Fruit fly (Drosophila melanogaster) whole organism, wandering third instar larva: ENCODE results near the gene Cyp4d21.

ENCODE experiments used
- CG32264 ChIP-seq: fragments of 200-800 bp; sonication (Bioruptor generic); optimal IDR thresholded peaks from 2 replicates; lab custom pipeline; 2016; ENCODE audit warnings: missing biosample characterization, missing genetic modification characterization
- CG9705 ChIP-seq: fragments of 200-800 bp; sonication (Bioruptor generic); optimal IDR thresholded peaks from 2 replicates; lab custom pipeline; 2018; ENCODE audit warnings: missing biosample characterization, mild to moderate bottlenecking, missing genetic modification characterization
- CrebA ChIP-seq: fragments of 200-800 bp; sonication (Bioruptor generic); optimal IDR thresholded peaks from 2 replicates; lab custom pipeline; 2016; ENCODE audit warnings: missing biosample characterization, mild to moderate bottlenecking, missing genetic modification characterization, borderline replicate concordance
- Dfd ChIP-seq: fragments of >200 bp; optimal IDR thresholded peaks from 2 replicates; lab custom pipeline; 2017; ENCODE audit warnings: missing biosample characterization, missing genetic modification characterization
- Dif ChIP-seq: fragments of 200-275, 200-300 bp; sonication (Bioruptor generic); optimal IDR thresholded peaks from 2 replicates; lab custom pipeline; 2018; ENCODE audit warnings: missing biosample characterization, missing genetic modification characterization; ENCODE audit not compliant: partially characterized antibody
- GATAd ChIP-seq: sonication (Bioruptor generic); optimal IDR thresholded peaks from 2 replicates; lab custom pipeline; 2016; ENCODE audit warnings: missing biosample characterization, missing genetic modification characterization
- HLH106 ChIP-seq: fragments of 200-800 bp; optimal IDR thresholded peaks from 3 replicates; lab custom pipeline; 2019; ENCODE audit warnings: missing biosample characterization, mild to moderate bottlenecking, missing genetic modification characterization, moderate library complexity
- Hr78 ChIP-seq: fragments of >200 bp; optimal IDR thresholded peaks from 2 replicates; lab custom pipeline; 2017; ENCODE audit warnings: missing biosample characterization, missing genetic modification characterization
- Hr83 ChIP-seq: fragments of 200-300 bp; sonication (Bioruptor generic); optimal IDR thresholded peaks from 2 replicates; lab custom pipeline; 2016; ENCODE audit warnings: missing biosample characterization, mild to moderate bottlenecking, missing genetic modification characterization, moderate library complexity; ENCODE audit not compliant: poor library complexity, severe bottlenecking
- Mio ChIP-seq: sonication (Bioruptor generic); optimal IDR thresholded peaks from 2 replicates; lab custom pipeline; 2016; ENCODE audit warnings: missing biosample characterization, missing genetic modification characterization
- Myc ChIP-seq: fragments of >200 bp; optimal IDR thresholded peaks from 2 replicates; lab custom pipeline; 2017
- N ChIP-seq: fragments of >200 bp; optimal IDR thresholded peaks from 2 replicates; lab custom pipeline; 2018; ENCODE audit warnings: missing biosample characterization, missing external identifiers, missing genetic modification characterization
- Rel ChIP-seq, 2 experiments: fragments of 200-800 bp; sonication (Bioruptor generic) in 1 of 2; optimal IDR thresholded peaks; 2 replicates in 1 of 2; 3 replicates in 1 of 2; lab custom pipeline; 2016 to 2019; ENCODE audit warnings: mild to moderate bottlenecking in 2 of 2, missing biosample characterization in 2 of 2, missing genetic modification characterization in 2 of 2, moderate library complexity in 1 of 2
- Sp1 ChIP-seq: fragments of 200-800 bp; sonication (Bioruptor generic); optimal IDR thresholded peaks from 3 replicates; lab custom pipeline; 2019; ENCODE audit warnings: missing biosample characterization, mild to moderate bottlenecking, missing genetic modification characterization, moderate library complexity
- Vsx2 ChIP-seq: fragments of 200-300, 225-300 bp; sonication (Bioruptor generic); optimal IDR thresholded peaks from 2 replicates; lab custom pipeline; 2018; ENCODE audit warnings: missing biosample characterization, missing genetic modification characterization; ENCODE audit not compliant: partially characterized antibody
- br ChIP-seq: fragments of 200-800 bp; sonication (Bioruptor generic); optimal IDR thresholded peaks from 2 replicates; lab custom pipeline; 2016; ENCODE audit warnings: missing biosample characterization, missing genetic modification characterization
- brk ChIP-seq: fragments of 200-800 bp; sonication (Bioruptor generic); optimal IDR thresholded peaks from 2 replicates; lab custom pipeline; 2016; ENCODE audit warnings: missing biosample characterization, mild to moderate bottlenecking, missing genetic modification characterization
- dl ChIP-seq, 2 experiments: fragments of 175-275, 200-275 bp in 1 of 2; fragments of 200-275 bp in 1 of 2; sonication (Bioruptor generic); optimal IDR thresholded peaks; lab custom pipeline; 2018; ENCODE audit warnings: mild to moderate bottlenecking in 2 of 2, missing biosample characterization in 2 of 2, missing genetic modification characterization in 2 of 2, moderate library complexity in 2 of 2; ENCODE audit not compliant: partially characterized antibody in 2 of 2, insufficient read depth in 1 of 2
- dmrt93B ChIP-seq: fragments of 200-800 bp; sonication (Bioruptor generic); optimal IDR thresholded peaks from 2 replicates; lab custom pipeline; 2018; ENCODE audit warnings: missing biosample characterization, mild to moderate bottlenecking, missing genetic modification characterization
- ey ChIP-seq: fragments of 200-800 bp; sonication (Bioruptor generic); optimal IDR thresholded peaks from 2 replicates; lab custom pipeline; 2016; ENCODE audit warnings: missing biosample characterization, missing genetic modification characterization
- fru ChIP-seq: fragments of 200-800 bp; sonication (Bioruptor generic); optimal IDR thresholded peaks from 3 replicates; lab custom pipeline; 2016; ENCODE audit warnings: missing biosample characterization, mild to moderate bottlenecking, missing genetic modification characterization
- h ChIP-seq: fragments of 200-800 bp; sonication (Bioruptor generic); optimal IDR thresholded peaks from 3 replicates; lab custom pipeline; 2016; ENCODE audit warnings: missing biosample characterization, mild to moderate bottlenecking, missing genetic modification characterization
- jim ChIP-seq: fragments of 175-275, 200-325 bp; sonication (Bioruptor generic); optimal IDR thresholded peaks from 2 replicates; lab custom pipeline; 2016; ENCODE audit warnings: missing biosample characterization, mild to moderate bottlenecking, missing genetic modification characterization
- lola ChIP-seq: fragments of >200 bp; optimal IDR thresholded peaks from 2 replicates; lab custom pipeline; 2017; ENCODE audit warnings: missing biosample characterization, missing genetic modification characterization
- pan ChIP-seq: fragments of >200 bp; optimal IDR thresholded peaks from 2 replicates; lab custom pipeline; 2017
- psq ChIP-seq: fragments of 200-800 bp; sonication (Bioruptor generic); optimal IDR thresholded peaks from 3 replicates; lab custom pipeline; 2017; ENCODE audit warnings: missing biosample characterization, mild to moderate bottlenecking, missing genetic modification characterization, moderate library complexity
- rgr ChIP-seq: fragments of 200-800 bp; sonication (Bioruptor generic); optimal IDR thresholded peaks from 3 replicates; lab custom pipeline; 2016; ENCODE audit warnings: missing biosample characterization, mild to moderate bottlenecking, missing genetic modification characterization
- sage ChIP-seq: fragments of 200-800 bp; sonication (Bioruptor generic); optimal IDR thresholded peaks from 2 replicates; lab custom pipeline; 2016; ENCODE audit warnings: missing biosample characterization, mild to moderate bottlenecking, missing genetic modification characterization
- sv ChIP-seq: fragments of 200-800 bp; sonication (Bioruptor generic); optimal IDR thresholded peaks from 3 replicates; lab custom pipeline; 2016; ENCODE audit warnings: missing biosample characterization, missing genetic modification characterization
- usp ChIP-seq: fragments of >200 bp; optimal IDR thresholded peaks from 2 replicates; lab custom pipeline; 2017; ENCODE audit warnings: missing biosample characterization, missing genetic modification characterization

The Cyp4d21 gene

dm6 chr2L:7577646-7578045 lies 27.8 kb upstream of the Cyp4d21 start:
- TF ChIP-seq CG32264 (GFP tag; lab: Kevin White, UChicago) (no peak), Dfd (GFP tag; lab: Kevin White, UChicago) (no peak), brk (GFP tag; lab: Kevin White, UChicago) (no peak), Dif (GFP tag; lab: Kevin White, UChicago) (no peak), Rel (GFP tag; optimal IDR thresholded peaks at IDR 0.05; lab: Kevin White, UChicago) (no peak), Rel (tag; optimal IDR thresholded peaks at IDR 0.05; lab: Kevin White, UChicago) (no peak), Myc (no peak), pan (lab: Kevin White, UChicago) (no peak), rgr (GFP tag; lab: Kevin White, UChicago) (no peak)
- TF ChIP-seq, all 38 proteins: peak for 0

dm6 chr2L:7578880-7579279 lies 26.5 kb upstream of the Cyp4d21 start, which contains the start of gene RapGAP1:
Gene RapGAP1 (minus strand): TSS chr2L:7578980.
- TF ChIP-seq dmrt93B (GFP tag; lab: Kevin White, UChicago) (no peak), Hr83 (no peak), CrebA (GFP tag; lab: Kevin White, UChicago) (no peak), CG9705 (GFP tag; lab: Kevin White, UChicago) (no peak), pan (lab: Kevin White, UChicago) (no peak), GATAd (no peak), CG32264 (GFP tag; lab: Kevin White, UChicago) (no peak), fru (GFP tag; lab: Kevin White, UChicago) (no peak), sv (GFP tag; lab: Kevin White, UChicago) (no peak), HLH106 (tag; lab: Kevin White, UChicago) (no peak)
- TF ChIP-seq, all 38 proteins: peak for 0

dm6 chr2L:7580676-7581253 lies 24.6 kb upstream of the Cyp4d21 start:
- no peak for TF ChIP-seq Dif (GFP tag; lab: Kevin White, UChicago)
- TF ChIP-seq sage (GFP tag; lab: Kevin White, UChicago) = no peak
- TF ChIP-seq Sp1 (GFP tag; lab: Kevin White, UChicago) = no peak
- TF ChIP-seq Vsx2 (GFP tag; lab: Kevin White, UChicago) = no peak
- TF ChIP-seq Myc = no peak
- no peak for TF ChIP-seq Hr83
- TF ChIP-seq CG9705 (GFP tag; lab: Kevin White, UChicago) = no peak
- no peak for TF ChIP-seq N
- no peak for TF ChIP-seq Mio (GFP tag; lab: Kevin White, UChicago)
- TF ChIP-seq jim (GFP tag; lab: Kevin White, UChicago) = no peak
- TF ChIP-seq ey (GFP tag; lab: Kevin White, UChicago) = no peak
- no peak for TF ChIP-seq usp
- no peak for TF ChIP-seq CG32264 (GFP tag; lab: Kevin White, UChicago)

- TF ChIP-seq sv (GFP tag; lab: Kevin White, UChicago) (no peak), fru (GFP tag; lab: Kevin White, UChicago) (no peak), dl (GFP tag; optimal IDR thresholded peaks at IDR 0.05; lab: Kevin White, UChicago; ENCODE audit: insufficient read depth in 1 of 2, partially characterized antibody in 2 of 2) (no peak), rgr (GFP tag; lab: Kevin White, UChicago) (no peak), br (no peak), psq (no peak)
Measured at dm6 chr2L:7581624-7582023, 23.8 kb upstream of the Cyp4d21 start, which contains the start of gene Spn28B. Gene Spn28B (plus strand): TSS chr2L:7581924.

DNA sequence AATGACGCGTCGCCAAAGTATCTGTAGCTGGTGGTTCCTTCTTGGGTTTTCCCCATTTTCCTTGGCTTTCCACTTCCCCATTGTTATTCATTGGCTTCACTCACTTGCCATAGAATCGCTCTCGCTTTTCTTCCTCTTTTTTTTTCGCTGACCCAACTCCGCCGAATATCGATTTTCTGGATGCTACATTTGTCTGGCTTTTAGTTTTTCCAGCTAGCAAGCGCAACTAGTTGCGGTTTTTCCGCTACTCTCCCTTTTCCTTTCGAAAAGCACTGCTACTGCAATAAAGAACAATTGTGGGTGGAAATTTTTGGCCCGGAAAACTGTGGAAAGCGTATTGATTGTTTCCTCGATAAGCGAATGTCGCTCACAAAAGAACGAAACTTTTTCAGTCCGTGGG lies 18.3 kb upstream of the Cyp4d21 start:
- TF ChIP-seq Mio (GFP tag; lab: Kevin White, UChicago) (no peak), h (GFP tag; lab: Kevin White, UChicago) (no peak), sage (GFP tag; lab: Kevin White, UChicago) (no peak), Hr78 (no peak), lola (GFP tag; lab: Kevin White, UChicago) (no peak), Vsx2 (GFP tag; lab: Kevin White, UChicago) (no peak), GATAd (no peak), Dfd (GFP tag; lab: Kevin White, UChicago) (no peak)
